Fruit fly (Drosophila melanogaster): ENCODE measurements around the gene Apc.

DNA sequence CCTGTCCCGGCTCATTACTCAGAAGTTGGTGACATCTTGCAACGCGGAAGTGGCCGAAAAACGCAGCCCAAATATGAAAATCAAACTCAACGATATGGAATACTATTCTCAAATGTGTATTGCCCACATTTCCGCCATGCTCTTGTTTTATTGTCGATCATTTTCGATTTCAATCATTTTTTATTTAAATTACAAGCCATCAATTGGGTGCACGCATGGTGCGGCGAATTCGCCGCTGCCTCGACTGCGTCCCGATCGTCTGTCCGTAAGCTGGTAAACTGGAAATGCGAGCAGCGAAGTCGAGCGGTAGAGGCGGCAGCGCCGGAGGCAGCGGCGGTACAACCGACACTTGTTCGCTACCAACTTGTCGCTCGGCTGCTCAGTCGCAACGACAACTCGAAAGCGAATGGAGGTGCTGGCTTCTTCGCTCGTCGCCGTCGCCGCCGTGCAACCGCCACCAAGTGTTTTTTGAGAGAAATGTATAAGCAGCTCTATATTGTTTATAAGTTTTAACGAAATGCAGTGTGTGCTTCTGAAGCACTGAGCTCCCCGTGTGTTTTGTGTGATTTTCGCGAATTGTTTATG is 47.1 kb upstream of the Apc start:
- TF ChIP-seq slp2 (GFP tag; optimal IDR thresholded peaks at IDR 0.05), result no peak
- TF ChIP-seq Dbx (GFP tag; IDR thresholded peaks at IDR 0.05), result no peak
- TF ChIP-seq CG4328 (GFP tag; optimal IDR thresholded peaks at IDR 0.05), result no peak
- no peak for TF ChIP-seq CG6654 (GFP tag; optimal IDR thresholded peaks at IDR 0.05)
- no peak for TF ChIP-seq yki (optimal IDR thresholded peaks at IDR 0.05)
